Fruit fly (Drosophila melanogaster) whole organism, larva: ENCODE measurements around the gene CG4080.

Source experiments
- noc ChIP-seq: fragments of 200-800 bp; sonication (Bioruptor generic); optimal IDR thresholded peaks from 3 replicates; lab custom pipeline; 2019; ENCODE audit warnings: missing biosample characterization, mild to moderate bottlenecking, missing genetic modification characterization, moderate library complexity

Gene CG4080

DNA sequence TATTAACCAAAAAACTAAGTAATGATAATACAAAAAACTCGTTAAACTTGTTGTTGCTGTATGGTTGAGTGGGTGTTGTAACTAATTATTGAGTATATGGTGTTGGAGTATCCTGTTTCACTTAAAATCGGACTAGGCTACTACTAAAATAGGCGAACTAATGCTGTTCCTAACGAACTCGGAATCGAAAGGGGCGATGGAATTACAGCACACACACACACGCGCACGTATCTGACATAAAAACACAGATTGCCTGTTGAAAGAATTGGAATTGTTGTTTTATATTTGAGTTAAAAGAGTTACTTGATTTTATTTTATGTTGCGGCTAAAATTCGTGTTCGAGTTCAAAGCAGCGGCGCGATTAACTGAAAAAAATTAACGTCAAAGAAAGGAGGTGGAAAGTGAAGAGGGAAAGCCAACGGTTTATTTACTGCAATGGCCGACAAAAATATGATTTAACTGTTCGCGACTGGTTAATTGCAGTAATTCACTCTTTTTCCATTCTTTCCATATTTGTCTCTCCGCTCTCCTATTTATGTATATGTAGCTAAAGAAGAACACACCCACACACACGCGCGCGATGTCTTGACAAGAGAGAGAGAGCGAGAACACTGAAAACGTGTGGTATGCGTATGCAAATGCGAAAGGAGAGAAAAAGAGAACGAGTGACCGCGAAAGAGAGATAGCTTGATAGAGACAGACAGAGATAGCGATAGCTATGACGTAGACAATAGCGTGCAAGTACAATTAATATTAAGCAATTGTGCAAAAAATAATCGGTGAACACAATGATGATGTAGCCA is 2.5 kb upstream of the CG4080 start:
- no peak for TF ChIP-seq noc

- TF ChIP-seq noc: no peak
These were observed 1.8 kb upstream of the CG4080 start for dm6 chr3L:9400697-9401353.

dm6 chr3L:9399855-9400254 is 828 bp upstream of the CG4080 start:
- TF ChIP-seq noc: no peak

DNA sequence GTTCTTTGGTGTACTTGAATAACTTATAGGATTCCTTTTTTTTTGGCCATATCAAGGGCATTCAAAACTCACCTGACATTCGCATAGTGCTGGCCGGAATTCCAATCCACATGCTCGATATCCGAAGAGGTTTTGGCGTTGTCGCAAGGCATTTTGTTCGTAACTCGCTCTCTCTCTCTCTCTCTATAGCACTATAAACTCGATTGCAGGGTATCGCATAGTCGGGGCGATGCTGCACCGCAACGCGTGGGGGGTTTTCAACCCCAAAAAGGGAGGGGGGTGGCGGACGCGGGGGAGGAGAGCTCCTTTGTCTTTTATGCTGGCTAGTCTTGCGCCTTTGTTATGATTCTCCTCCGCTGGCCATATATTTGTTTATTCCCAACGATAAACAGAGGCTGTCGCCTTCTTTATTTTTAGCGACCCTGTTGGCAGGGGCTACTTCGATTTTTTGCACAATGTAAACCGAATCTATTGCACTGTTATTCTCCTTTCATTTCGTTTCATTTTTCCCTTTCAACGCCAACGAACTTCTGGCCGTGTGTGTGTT is 519 bp downstream of the CG4080 start:
- TF ChIP-seq noc: no peak

- no peak for TF ChIP-seq noc
These were observed 999 bp downstream of the CG4080 start for dm6 chr3L:9398028-9398427.

- TF ChIP-seq noc: peak; percentile 89
These were observed 1.9 kb downstream of the CG4080 start for dm6 chr3L:9397156-9397555.

dm6 chr3L:9396704-9397103 is 2.3 kb downstream of the CG4080 start:
- no peak for TF ChIP-seq noc

dm6 chr3L:9396038-9396437 is 3.0 kb downstream of the CG4080 start:
- TF ChIP-seq noc: no peak

DNA sequence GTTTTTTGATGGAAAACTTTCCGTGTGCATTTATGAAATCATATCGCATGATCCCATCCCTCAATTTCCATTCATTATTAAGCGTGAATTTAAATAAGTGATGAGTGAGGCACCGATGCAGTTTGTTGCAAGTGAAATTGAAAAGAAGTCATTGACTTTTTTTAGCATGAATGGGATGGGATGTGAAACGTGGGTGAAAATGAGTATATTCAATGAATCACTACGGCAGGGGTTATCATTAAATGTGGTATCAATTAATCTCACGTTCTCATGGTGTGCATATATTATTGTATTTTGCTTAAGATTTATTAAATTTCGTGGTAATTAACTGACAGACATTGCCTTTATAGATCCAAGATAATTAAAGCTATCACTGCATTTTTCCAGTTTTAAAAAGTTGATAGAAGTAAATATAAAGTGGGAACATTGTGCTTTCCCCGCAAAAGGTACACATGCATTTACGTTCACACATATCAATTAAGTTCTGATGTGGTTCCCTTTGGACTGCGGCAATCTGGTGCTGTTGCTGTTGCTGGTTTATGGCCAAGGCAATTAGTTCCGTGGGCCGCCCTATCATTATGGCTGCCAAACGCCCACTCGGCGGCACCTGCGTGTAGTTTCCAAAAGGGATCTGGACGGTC is 7.6 kb downstream of the CG4080 start:
- TF ChIP-seq noc: no peak

DNA sequence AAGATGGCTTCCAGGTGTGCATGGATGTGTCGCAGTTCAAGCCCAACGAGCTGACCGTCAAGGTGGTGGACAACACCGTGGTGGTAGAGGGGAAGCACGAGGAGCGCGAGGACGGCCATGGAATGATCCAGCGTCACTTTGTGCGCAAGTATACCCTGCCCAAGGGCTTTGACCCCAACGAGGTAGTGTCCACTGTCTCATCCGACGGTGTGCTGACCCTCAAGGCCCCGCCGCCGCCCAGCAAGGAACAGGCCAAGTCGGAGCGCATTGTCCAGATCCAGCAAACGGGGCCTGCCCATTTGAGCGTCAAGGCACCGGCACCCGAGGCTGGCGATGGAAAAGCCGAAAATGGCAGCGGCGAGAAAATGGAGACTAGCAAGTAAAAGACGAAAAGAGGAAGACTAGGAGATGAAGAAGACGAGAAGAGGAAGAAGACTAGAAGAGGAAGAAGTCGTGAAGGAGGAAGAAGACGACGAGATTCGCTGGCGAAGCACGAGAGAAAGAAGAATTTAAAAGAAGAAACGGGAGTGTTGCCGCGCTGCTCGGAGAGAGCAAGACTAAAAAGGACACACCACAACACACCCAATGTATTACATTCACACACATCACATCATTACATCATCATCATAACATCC is 14.5 kb downstream of the CG4080 start:
- no peak for TF ChIP-seq noc

dm6 chr3L:9383345-9384075 is 15.5 kb downstream of the CG4080 start, which contains the start of gene Hsp27:
Gene Hsp27, plus strand, starts transcription at chr3L:9384063.
- TF ChIP-seq noc: peak; percentile 98

dm6 chr3L:9381602-9382001 is 17.4 kb downstream of the CG4080 start, which contains the start of gene Hsp23:
Gene Hsp23, plus strand, starts transcription at chr3L:9381882.
- TF ChIP-seq noc: no peak

dm6 chr3L:9380344-9380849 is 18.6 kb downstream of the CG4080 start:
- TF ChIP-seq noc: no peak

dm6 chr3L:9379484-9380343 is 19.3 kb downstream of the CG4080 start, which contains the start of gene Hsp67Ba:
Gene Hsp67Ba, minus strand, starts transcription at chr3L:9379534.
- no peak for TF ChIP-seq noc
